Fruit fly (Drosophila melanogaster): Measurements from ENCODE around the gene mtgo.

The mtgo gene

DNA sequence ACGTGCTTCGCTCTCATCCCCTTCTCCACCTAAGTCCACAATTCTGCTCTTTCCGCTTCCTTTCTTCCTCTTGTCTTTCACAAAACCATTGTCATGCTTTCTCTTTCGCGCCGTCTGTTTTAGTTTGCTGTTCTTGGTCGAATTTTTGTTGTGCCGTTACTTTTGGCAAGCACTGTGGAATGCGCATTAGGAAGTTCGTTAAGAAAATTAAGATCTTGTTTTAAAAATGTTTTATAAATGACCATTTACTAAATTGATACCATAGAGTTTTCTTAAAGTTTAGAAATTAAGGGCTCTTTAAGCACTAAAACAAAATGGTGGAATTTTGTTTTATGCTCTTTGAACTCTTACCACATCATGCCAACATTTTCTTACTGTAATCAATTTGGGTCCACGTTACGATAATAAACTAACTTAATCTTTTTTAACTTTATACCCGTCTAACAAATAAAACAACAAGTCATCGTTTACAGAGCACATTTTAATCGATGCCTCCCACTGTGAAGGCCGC is 9.7 kb upstream of the mtgo start (continued):
- no peak for TF ChIP-seq CG6854 (GFP tag; optimal IDR thresholded peaks at IDR 0.05)
- TF ChIP-seq svp (GFP tag) = peak; percentile 93
- peak; percentile 46; the same call in 1 of the 2 replicates for TF ChIP-seq CG11294 (GFP tag; IDR thresholded peaks at IDR 0.05)
- no peak for TF ChIP-seq spab (GFP tag; optimal IDR thresholded peaks at IDR 0.05)
- peak; percentile 74 for TF ChIP-seq Eip75B (GFP tag; optimal IDR thresholded peaks at IDR 0.05)
- TF ChIP-seq achi (GFP tag; optimal IDR thresholded peaks at IDR 0.05) = peak; percentile 63
- peak; percentile 5 for TF ChIP-seq Lpt (GFP tag; optimal IDR thresholded peaks at IDR 0.05)
- peak; percentile 31 for TF ChIP-seq CG8632 (GFP tag; optimal IDR thresholded peaks at IDR 0.05)
- TF ChIP-seq CG31627 (GFP tag; optimal IDR thresholded peaks at IDR 0.05) = peak; percentile 83

DNA sequence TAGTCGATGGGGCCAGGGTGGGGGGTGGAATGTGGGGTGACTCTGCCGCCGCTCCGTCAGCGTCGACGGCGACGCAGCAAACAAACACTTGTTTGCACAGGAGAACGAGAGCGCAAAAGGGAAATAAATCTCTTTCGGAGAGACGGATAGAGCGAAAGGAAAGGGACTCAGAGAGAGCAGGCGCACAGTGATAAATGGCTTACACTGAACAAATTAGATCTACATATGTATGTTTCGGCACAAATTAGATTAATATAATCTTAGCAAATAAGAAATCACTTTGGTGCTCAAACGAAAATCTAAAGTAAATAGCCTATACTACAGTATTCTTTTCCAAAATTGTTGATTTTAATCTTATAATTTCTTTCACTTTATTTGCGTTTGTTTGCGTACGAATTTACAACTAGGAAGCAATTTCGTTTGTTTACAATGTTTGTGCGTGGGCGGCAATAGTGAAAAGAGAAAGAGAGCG is 9.1 kb upstream of the mtgo start:
- TF ChIP-seq Ets21C (GFP tag; optimal IDR thresholded peaks at IDR 0.05) (peak; percentile 89), spab (GFP tag; optimal IDR thresholded peaks at IDR 0.05) (peak; percentile 86), esn (GFP tag; optimal IDR thresholded peaks at IDR 0.05) (peak; percentile 93), svp (GFP tag) (peak; percentile 93), CG6808 (GFP tag; optimal IDR thresholded peaks at IDR 0.05) (peak; percentile 85), CG11294 (GFP tag; IDR thresholded peaks at IDR 0.05) (peak; percentile 84), Lpt (GFP tag; optimal IDR thresholded peaks at IDR 0.05) (peak; percentile 86), achi (GFP tag; optimal IDR thresholded peaks at IDR 0.05) (peak; percentile 91), CG8632 (GFP tag; optimal IDR thresholded peaks at IDR 0.05) (peak; percentile 92), salr (GFP tag; optimal IDR thresholded peaks at IDR 0.05) (peak; percentile 78 to 87), CG6854 (GFP tag; optimal IDR thresholded peaks at IDR 0.05) (peak; percentile 73), OdsH (GFP tag; optimal IDR thresholded peaks at IDR 0.05) (peak; percentile 91), CG4318 (GFP tag; optimal IDR thresholded peaks at IDR 0.05) (peak; percentile 75), CG34406 (GFP tag; optimal IDR thresholded peaks at IDR 0.05) (peak; percentile 93), Sox102F (GFP tag; optimal IDR thresholded peaks at IDR 0.05) (peak; percentile 87), CG10669 (GFP tag; optimal IDR thresholded peaks at IDR 0.05) (peak; percentile 94), pdm3 (GFP tag; optimal IDR thresholded peaks at IDR 0.05) (peak; percentile 92), Gug (GFP tag; IDR thresholded peaks at IDR 0.05) (peak; percentile 93), CG16779 (tag; optimal IDR thresholded peaks at IDR 0.05) (peak; percentile 85), CG3032 (tag; optimal IDR thresholded peaks at IDR 0.05) (peak; percentile 93), CG15336 (GFP tag; IDR thresholded peaks at IDR 0.05) (peak; percentile 94), CG6276 (GFP tag; optimal IDR thresholded peaks at IDR 0.05) (peak; percentile 82), Smox (GFP tag; optimal IDR thresholded peaks at IDR 0.05) (peak; percentile 90), lz (GFP tag; optimal IDR thresholded peaks at IDR 0.05) (peak; percentile 90), ss (GFP tag; optimal IDR thresholded peaks at IDR 0.05) (peak; percentile 57 to 76), CG8319 (GFP tag; optimal IDR thresholded peaks at IDR 0.05) (peak; percentile 88), Sox15 (GFP tag; optimal IDR thresholded peaks at IDR 0.05) (peak; percentile 89), Eip93F (GFP tag; optimal IDR thresholded peaks at IDR 0.05) (peak; percentile 27), Met (GFP tag; optimal IDR thresholded peaks at IDR 0.05) (peak; percentile 92), eg (GFP tag; IDR thresholded peaks at IDR 0.05) (peak; percentile 96), Ets96B (tag; optimal IDR thresholded peaks at IDR 0.05) (peak; percentile 91), topi (GFP tag; optimal IDR thresholded peaks at IDR 0.05) (peak; percentile 90), CG10631 (GFP tag; optimal IDR thresholded peaks at IDR 0.05) (peak; percentile 94), cyc (GFP tag; optimal IDR thresholded peaks at IDR 0.05) (peak; percentile 87), Hr39 (GFP tag; optimal IDR thresholded peaks at IDR 0.05) (peak; percentile 92), CG6163 (GFP tag; IDR thresholded peaks at IDR 0.05) (peak; percentile 98), net (GFP tag; optimal IDR thresholded peaks at IDR 0.05) (peak; percentile 85), CG9139 (GFP tag; optimal IDR thresholded peaks at IDR 0.05) (peak; percentile 69), CG11902 (GFP tag; optimal IDR thresholded peaks at IDR 0.05) (peak; percentile 76), Sox14 (GFP tag; optimal IDR thresholded peaks at IDR 0.05) (peak; percentile 93), CG1621 (tag; optimal IDR thresholded peaks at IDR 0.05) (peak; percentile 91), Eip78C (GFP tag) (peak; percentile 95), CG31627 (GFP tag; optimal IDR thresholded peaks at IDR 0.05) (peak; percentile 93), CG3919 (GFP tag; optimal IDR thresholded peaks at IDR 0.05) (peak; percentile 89), Hr4 (GFP tag; optimal IDR thresholded peaks at IDR 0.05) (peak; percentile 90), fd59A (GFP tag; optimal IDR thresholded peaks at IDR 0.05) (peak; percentile 83), CG11762 (GFP tag; optimal IDR thresholded peaks at IDR 0.05; ENCODE audit: insufficient read depth) (peak; percentile 95)

Measured in whole organism, prepupa.